Worm (Caenorhabditis elegans) whole organism, L4 larva: ENCODE measurements around the gene C18H2.5.

Experiments used
- D1046.2 ChIP-seq: fragments of 200-800 bp; sonication (Bioruptor generic); IDR thresholded peaks from 2 replicates; pipeline ENCODE4 v1.3.6; 2022; ENCODE audit warnings: missing genetic modification characterization, missing compliant biosample characterization
- R02D3.7 ChIP-seq: fragments of 150-350 bp; sonication (generic microtip); optimal IDR thresholded peaks from 3 replicates; lab custom pipeline; 2014; ENCODE audit warnings: missing biosample characterization, missing genetic modification characterization
- Y48G9A.11 ChIP-seq: fragments of 200-800 bp; sonication (Bioruptor generic); IDR thresholded peaks from 2 replicates; pipeline ENCODE4 v1.3.6; 2022; ENCODE audit warnings: missing genetic modification reagents, missing genetic modification characterization, missing compliant biosample characterization
- Y5F2A.4 ChIP-seq: fragments of 200-800 bp; sonication (Bioruptor generic); optimal IDR thresholded peaks from 2 replicates; lab custom pipeline; 2018; ENCODE audit warnings: mild to moderate bottlenecking, missing genetic modification characterization, missing compliant biosample characterization
- aly-2 ChIP-seq: sonication (generic microtip); optimal IDR thresholded peaks from 2 replicates; lab custom pipeline; 2018; ENCODE audit warnings: missing biosample characterization, missing genetic modification characterization
- ama-1 ChIP-seq: fragments of 150-350 bp; optimal IDR thresholded peaks from 2 replicates; lab custom pipeline; 2014; ENCODE audit warnings: inconsistent platforms, mixed read lengths
- arid-1 ChIP-seq: fragments of 200-800 bp; sonication (Bioruptor generic); conservative IDR thresholded peaks from 2 replicates; pipeline ENCODE4 v1.3.6; 2022; ENCODE audit warnings: missing genetic modification reagents, missing genetic modification characterization, missing compliant biosample characterization
- daf-8 ChIP-seq: fragments of 200-800 bp; sonication (Bioruptor generic); IDR thresholded peaks from 2 replicates; pipeline ENCODE4 v1.3.6; 2022; ENCODE audit warnings: missing genetic modification characterization, missing compliant biosample characterization
- duxl-1 ChIP-seq: sonication (generic microtip); optimal IDR thresholded peaks from 2 replicates; lab custom pipeline; 2016; ENCODE audit warnings: mild to moderate bottlenecking, missing genetic modification characterization, moderate library complexity, missing compliant biosample characterization; ENCODE audit not compliant: poor library complexity
- dve-1 ChIP-seq: sonication (generic microtip); optimal IDR thresholded peaks from 2 replicates; lab custom pipeline; 2017; ENCODE audit warnings: antibody characterized with exemption, mild to moderate bottlenecking, missing genetic modification characterization, missing compliant biosample characterization; ENCODE audit not compliant: insufficient read depth
- fkh-10 ChIP-seq: fragments of 150-350 bp; optimal IDR thresholded peaks from 2 replicates; lab custom pipeline; 2014; ENCODE audit warnings: missing biosample characterization, missing genetic modification reagents, missing genetic modification characterization
- gei-8 ChIP-seq: fragments of 200-800 bp; sonication (Bioruptor generic); optimal IDR thresholded peaks from 2 replicates; lab custom pipeline; 2018; ENCODE audit warnings: mild to moderate bottlenecking, missing genetic modification characterization, missing compliant biosample characterization
- hlh-11 ChIP-seq: fragments of 200-800 bp; sonication (Bioruptor generic); optimal IDR thresholded peaks from 2 replicates; lab custom pipeline; 2018; ENCODE audit warnings: mild to moderate bottlenecking, missing genetic modification characterization, missing compliant biosample characterization
- hlh-30 ChIP-seq: sonication (generic microtip); optimal IDR thresholded peaks from 2 replicates; lab custom pipeline; 2017; ENCODE audit warnings: antibody characterized with exemption, mild to moderate bottlenecking, missing genetic modification characterization, missing compliant biosample characterization; ENCODE audit not compliant: insufficient read depth
- hmg-1.1 ChIP-seq: fragments of 200-800 bp; sonication (Bioruptor generic); IDR thresholded peaks from 2 replicates; pipeline ENCODE4 v1.3.6; 2022; ENCODE audit warnings: missing genetic modification reagents, missing genetic modification characterization, missing compliant biosample characterization
- jun-1 ChIP-seq: fragments of 150-350 bp; optimal IDR thresholded peaks from 2 replicates; lab custom pipeline; 2014; ENCODE audit warnings: missing biosample characterization, missing genetic modification reagents, missing genetic modification characterization
- lim-7 ChIP-seq: fragments of 200-800 bp; sonication (Bioruptor generic); IDR thresholded peaks from 2 replicates; pipeline ENCODE4 v1.3.6; 2022; ENCODE audit warnings: missing genetic modification characterization, missing compliant biosample characterization
- lin-13 ChIP-seq: fragments of 150-350 bp; optimal IDR thresholded peaks from 2 replicates; lab custom pipeline; 2014; ENCODE audit warnings: missing biosample characterization, missing genetic modification reagents, missing genetic modification characterization
- lin-38 ChIP-seq: fragments of 200-800 bp; sonication (Bioruptor generic); IDR thresholded peaks from 2 replicates; pipeline ENCODE4 v1.3.6; 2022; ENCODE audit warnings: missing genetic modification reagents, missing genetic modification characterization, missing compliant biosample characterization
- lsy-2 ChIP-seq, 2 experiments: fragments of 150-350 bp in 1 of 2; sonication (generic microtip) in 1 of 2; optimal IDR thresholded peaks; 2 replicates each; lab custom pipeline; 2014 to 2017; ENCODE audit warnings: missing biosample characterization in 2 of 2, missing genetic modification characterization in 2 of 2
- mep-1 ChIP-seq: fragments of 150-350 bp; sonication (generic microtip); optimal IDR thresholded peaks from 3 replicates; lab custom pipeline; 2014; ENCODE audit warnings: missing biosample characterization, missing genetic modification characterization
- mes-2 ChIP-seq: sonication (generic microtip); optimal IDR thresholded peaks from 2 replicates; lab custom pipeline; 2016; ENCODE audit warnings: missing genotype, mild to moderate bottlenecking, missing genetic modification characterization, missing compliant biosample characterization; ENCODE audit not compliant: poor library complexity, severe bottlenecking
- mxl-2 ChIP-seq: fragments of 200-800 bp; sonication (Bioruptor generic); conservative IDR thresholded peaks from 2 replicates; pipeline ENCODE4 v1.3.6; 2022; ENCODE audit warnings: missing genetic modification reagents, missing genetic modification characterization, missing compliant biosample characterization
- mxl-3 ChIP-seq: fragments of 200-800 bp; sonication (Bioruptor generic); optimal IDR thresholded peaks from 2 replicates; lab custom pipeline; 2018; ENCODE audit warnings: mild to moderate bottlenecking, missing genetic modification characterization, missing compliant biosample characterization
- nhr-111 ChIP-seq: fragments of 200-800 bp; sonication (Bioruptor generic); optimal IDR thresholded peaks from 2 replicates; lab custom pipeline; 2018; ENCODE audit warnings: mild to moderate bottlenecking, missing genetic modification characterization, missing compliant biosample characterization
- nhr-28 ChIP-seq: fragments of 150-350 bp; optimal IDR thresholded peaks from 2 replicates; lab custom pipeline; 2014; ENCODE audit warnings: missing biosample characterization, missing genetic modification characterization
- nhr-48 ChIP-seq: sonication (generic microtip); optimal IDR thresholded peaks from 2 replicates; lab custom pipeline; 2016; ENCODE audit warnings: mild to moderate bottlenecking, missing genetic modification characterization, missing compliant biosample characterization
- nhr-6 ChIP-seq: fragments of 150-350 bp; optimal IDR thresholded peaks from 2 replicates; lab custom pipeline; 2014; ENCODE audit warnings: missing biosample characterization, missing genetic modification characterization
- nhr-76 ChIP-seq: fragments of 150-350 bp; optimal IDR thresholded peaks from 2 replicates; lab custom pipeline; 2014; ENCODE audit warnings: missing biosample characterization, missing genetic modification characterization
- pqm-1 ChIP-seq: sonication (generic microtip); optimal IDR thresholded peaks from 2 replicates; lab custom pipeline; 2017; ENCODE audit warnings: missing biosample characterization, missing genetic modification characterization
- rbr-2 ChIP-seq: sonication (generic microtip); optimal IDR thresholded peaks from 2 replicates; lab custom pipeline; 2016; ENCODE audit warnings: missing genotype, missing genetic modification characterization, missing compliant biosample characterization
- set-16 ChIP-seq: fragments of 200-800 bp; sonication (Bioruptor generic); IDR thresholded peaks from 2 replicates; pipeline ENCODE4 v1.3.6; 2022; ENCODE audit warnings: missing genetic modification reagents, missing genetic modification characterization, missing compliant biosample characterization
- skn-1 ChIP-seq: fragments of 150-350 bp; optimal IDR thresholded peaks from 2 replicates; lab custom pipeline; 2014; ENCODE audit warnings: missing biosample characterization, missing genetic modification characterization
- snpc-1.2 ChIP-seq: fragments of 200-800 bp; sonication (Bioruptor generic); IDR thresholded peaks from 2 replicates; pipeline ENCODE4 v1.3.6; 2022; ENCODE audit warnings: missing genetic modification reagents, missing genetic modification characterization, missing compliant biosample characterization
- spr-1 ChIP-seq: sonication (generic microtip); optimal IDR thresholded peaks from 2 replicates; lab custom pipeline; 2016; ENCODE audit warnings: mild to moderate bottlenecking, missing genetic modification characterization, missing compliant biosample characterization
- spr-3 ChIP-seq: fragments of 200-800 bp; sonication (Bioruptor generic); optimal IDR thresholded peaks from 2 replicates; lab custom pipeline; 2018; ENCODE audit warnings: mild to moderate bottlenecking, missing genetic modification characterization, missing compliant biosample characterization
- unc-130 ChIP-seq: sonication (generic microtip); optimal IDR thresholded peaks from 2 replicates; lab custom pipeline; 2016; ENCODE audit warnings: missing genetic modification reagents, missing genetic modification characterization, missing compliant biosample characterization
- zag-1 ChIP-seq: fragments of 150-350 bp; optimal IDR thresholded peaks from 2 replicates; lab custom pipeline; 2014; ENCODE audit warnings: missing biosample characterization, missing genetic modification characterization
- zfp-2 ChIP-seq: sonication (generic microtip); optimal IDR thresholded peaks from 2 replicates; lab custom pipeline; 2016; ENCODE audit warnings: mild to moderate bottlenecking, missing genetic modification characterization, missing compliant biosample characterization
- zfp-3 ChIP-seq: fragments of 200-800 bp; sonication (Bioruptor generic); conservative IDR thresholded peaks from 2 replicates; pipeline ENCODE4 v1.3.6; 2022; ENCODE audit warnings: missing genetic modification reagents, missing genetic modification characterization, missing compliant biosample characterization
- zip-11 ChIP-seq: fragments of 200-800 bp; sonication (Bioruptor generic); IDR thresholded peaks from 2 replicates; pipeline ENCODE4 v1.3.6; 2022; ENCODE audit warnings: missing genetic modification characterization, missing compliant biosample characterization
- ztf-11 ChIP-seq: fragments of 150-350 bp; optimal IDR thresholded peaks from 2 replicates; lab custom pipeline; 2014; ENCODE audit warnings: missing biosample characterization, missing genetic modification characterization
- ztf-7 ChIP-seq: fragments of 150-350 bp; optimal IDR thresholded peaks from 2 replicates; lab custom pipeline; 2014; ENCODE audit warnings: missing biosample characterization, missing genetic modification characterization

C18H2.5 gene

ce11 chrIII:7716550-7716949 is 22.4 kb upstream of the C18H2.5 start:
- TF ChIP-seq aly-2, result no peak
- TF ChIP-seq ztf-11 (tag; lab: Kevin White, UChicago), result no peak
- no peak for TF ChIP-seq zag-1 (tag; lab: Kevin White, UChicago)
- no peak for TF ChIP-seq zip-11
- 0 out of 2 replicates have a peak, but pooled peaks have one; percentile 10 for TF ChIP-seq hmg-1.1 (GFP tag; lab: Robert Waterston, UW)
- no peak for TF ChIP-seq R02D3.7
- TF ChIP-seq snpc-1.2, result no peak
- no peak for TF ChIP-seq arid-1 (GFP tag; lab: Robert Waterston, UW)
- TF ChIP-seq pqm-1 (tag; lab: Kevin White, UChicago), result no peak
- TF ChIP-seq set-16 (GFP tag; lab: Robert Waterston, UW), result peak; percentile 44; the same call in 1 of the 2 replicates
- no peak for TF ChIP-seq jun-1
- no peak for TF ChIP-seq fkh-10 (GFP tag; lab: Kevin White, UChicago)
- TF ChIP-seq lim-7 (GFP tag; lab: Robert Waterston, UW), result no peak
- TF ChIP-seq nhr-76, result no peak
- no peak for TF ChIP-seq nhr-111

ce11 chrIII:7715151-7715550 is 21.0 kb upstream of the C18H2.5 start:
- peak; percentile 97 for TF ChIP-seq Y48G9A.11 (GFP tag; lab: Robert Waterston, UW)

- peak; percentile 77 for TF ChIP-seq lin-13 (GFP tag; lab: Kevin White, UChicago)
- 0 out of 2 replicates have a peak, but pooled peaks have one; percentile 24 for TF ChIP-seq arid-1 (GFP tag; lab: Robert Waterston, UW)
- peak in 1 of 2 experiments; percentile 28 for TF ChIP-seq lsy-2 (tag; optimal IDR thresholded peaks at IDR 0.05; lab: Kevin White, UChicago)
- TF ChIP-seq hmg-1.1 (GFP tag; lab: Robert Waterston, UW), result 0 out of 2 replicates have a peak, but pooled peaks have one; percentile 11
- no peak for TF ChIP-seq zfp-2
- TF ChIP-seq mes-2 (tag; lab: Kevin White, UChicago), result peak; percentile 54
- TF ChIP-seq, all 104 proteins: peak for 5
Measured at ce11 chrIII:7711908-7712359, 17.8 kb upstream of the C18H2.5 start, which contains the start of gene C03B8.3. Gene C03B8.3 (plus strand): TSS chrIII:7712309.

ce11 chrIII:7711495-7711894 is 17.3 kb upstream of the C18H2.5 start:
- TF ChIP-seq mxl-3, result no peak
- no peak for TF ChIP-seq Y5F2A.4
- TF ChIP-seq unc-130 (GFP tag; lab: Kevin White, UChicago), result no peak
- no peak for TF ChIP-seq mes-2 (tag; lab: Kevin White, UChicago)
- no peak for TF ChIP-seq nhr-6 (tag; lab: Kevin White, UChicago)
- no peak for TF ChIP-seq zfp-3 (GFP tag; lab: Robert Waterston, UW)
- TF ChIP-seq mxl-2, result no peak
- TF ChIP-seq mep-1 (tag; lab: Kevin White, UChicago), result no peak
- TF ChIP-seq daf-8 (GFP tag; lab: Robert Waterston, UW), result no peak
- no peak for TF ChIP-seq ama-1 (lab: Kevin White, UChicago)
- TF ChIP-seq lim-7 (GFP tag; lab: Robert Waterston, UW), result no peak
- TF ChIP-seq snpc-1.2, result no peak
- no peak for TF ChIP-seq nhr-48 (tag; lab: Kevin White, UChicago)
- TF ChIP-seq hlh-11 (tag; lab: Kevin White, UChicago), result no peak
- TF ChIP-seq ztf-7, result no peak
- TF ChIP-seq duxl-1, result no peak
- no peak for TF ChIP-seq R02D3.7

DNA sequence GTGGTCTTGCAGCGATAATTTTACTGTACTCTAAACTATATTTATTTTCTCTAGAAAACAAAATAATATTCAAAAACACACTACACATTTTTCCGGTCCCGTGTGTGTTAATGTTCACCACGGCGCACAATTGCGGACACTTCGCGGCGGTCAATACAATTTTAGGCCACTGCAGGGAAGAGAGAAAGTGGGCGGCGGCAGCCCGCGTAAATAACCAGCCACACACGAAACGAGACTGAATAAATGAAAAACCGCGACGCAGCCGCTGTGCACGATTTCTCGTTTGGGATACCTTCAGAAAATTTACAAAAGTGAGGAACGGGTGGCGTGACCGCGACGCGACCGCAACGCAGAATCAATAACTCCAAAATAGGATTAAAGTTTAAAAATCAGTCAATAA is 16.8 kb upstream of the C18H2.5 start:
- peak; percentile 60 for TF ChIP-seq hmg-1.1 (GFP tag; lab: Robert Waterston, UW)
- TF ChIP-seq lin-13 (GFP tag; lab: Kevin White, UChicago), result peak; percentile 94
- peak; percentile 46 for TF ChIP-seq rbr-2 (tag; lab: Kevin White, UChicago)
- no peak for TF ChIP-seq pqm-1 (tag; lab: Kevin White, UChicago)
- no peak for TF ChIP-seq skn-1
- no peak for TF ChIP-seq D1046.2 (GFP tag; lab: Robert Waterston, UW)
- TF ChIP-seq hlh-11 (tag; lab: Kevin White, UChicago), result peak; percentile 43
- no peak for TF ChIP-seq fkh-10 (GFP tag; lab: Kevin White, UChicago)
- TF ChIP-seq lin-38 (GFP tag; lab: Robert Waterston, UW), result peak; percentile 34; the same call in 1 of the 2 replicates
- peak; percentile 76 for TF ChIP-seq hlh-30 (tag; lab: Kevin White, UChicago)
- TF ChIP-seq Y5F2A.4, result no peak
- no peak for TF ChIP-seq spr-3 (GFP tag; lab: Kevin White, UChicago)
- TF ChIP-seq spr-1 (tag; lab: Kevin White, UChicago), result no peak
- no peak for TF ChIP-seq daf-8 (GFP tag; lab: Robert Waterston, UW)
- TF ChIP-seq gei-8 (GFP tag; lab: Kevin White, UChicago), result no peak
- peak; percentile 60 for TF ChIP-seq mep-1 (tag; lab: Kevin White, UChicago)
- peak; percentile 45 for TF ChIP-seq nhr-28
- peak in 1 of 2 experiments; percentile 57 for TF ChIP-seq lsy-2 (tag; optimal IDR thresholded peaks at IDR 0.05; lab: Kevin White, UChicago)
- no peak for TF ChIP-seq Y48G9A.11 (GFP tag; lab: Robert Waterston, UW)
- peak; percentile 45 for TF ChIP-seq dve-1 (tag; lab: Kevin White, UChicago)
- no peak for TF ChIP-seq jun-1
